Fruit fly (Drosophila melanogaster): Measurements from ENCODE around the gene CG10979.

CG10979 gene

dm6 chr3R:5758624-5759209 lies 35.8 kb upstream of the CG10979 start, which contains the start of gene Sec8 (continued):
- no peak for TF ChIP-seq Hr78 (GFP tag; optimal IDR thresholded peaks at IDR 0.05)
- TF ChIP-seq sens-2 (GFP tag; IDR thresholded peaks at IDR 0.05), result no peak
- TF ChIP-seq Lim3 (GFP tag; IDR thresholded peaks at IDR 0.05), result no peak
- peak; percentile 83 for TF ChIP-seq hbn (GFP tag; IDR thresholded peaks at IDR 0.05; ENCODE audit: partially characterized antibody)
- TF ChIP-seq kni (GFP tag; optimal IDR thresholded peaks at IDR 0.05), result no peak
- peak; percentile 28; the same call in 1 of the 3 replicates for TF ChIP-seq dysf (GFP tag; IDR thresholded peaks at IDR 0.05)
- TF ChIP-seq odd (GFP tag; optimal IDR thresholded peaks at IDR 0.05), result no peak
- TF ChIP-seq Oaz (GFP tag; IDR thresholded peaks at IDR 0.05), result no peak
- no peak for TF ChIP-seq wek (GFP tag; optimal IDR thresholded peaks at IDR 0.05)
- TF ChIP-seq CG10565 (GFP tag; optimal IDR thresholded peaks at IDR 0.05), result no peak
- TF ChIP-seq Poxn (GFP tag; IDR thresholded peaks at IDR 0.05), result no peak
- TF ChIP-seq Gug (GFP tag; IDR thresholded peaks at IDR 0.05), result peak; percentile 40; the same call in 2 of the 4 replicates
- no peak for TF ChIP-seq sd (tag; optimal IDR thresholded peaks at IDR 0.05)
- peak; percentile 15 for TF ChIP-seq nom (GFP tag; optimal IDR thresholded peaks at IDR 0.05)
- no peak for TF ChIP-seq CG3838 (GFP tag; optimal IDR thresholded peaks at IDR 0.05)
- no peak for TF ChIP-seq CG8281 (tag; optimal IDR thresholded peaks at IDR 0.05)
- peak; percentile 51 for TF ChIP-seq Dref (GFP tag; IDR thresholded peaks at IDR 0.05)
- TF ChIP-seq CG6272 (GFP tag; IDR thresholded peaks at IDR 0.05), result peak; percentile 42; the same call in 1 of the 2 replicates
- peak; percentile 44 for TF ChIP-seq HmgD (GFP tag; optimal IDR thresholded peaks at IDR 0.05)
- TF ChIP-seq caup (GFP tag; optimal IDR thresholded peaks at IDR 0.05; ENCODE audit: severe bottlenecking), result no peak
- TF ChIP-seq fd64A (GFP tag; optimal IDR thresholded peaks at IDR 0.05), result no peak
- no peak for TF ChIP-seq Adf1 (GFP tag; IDR thresholded peaks at IDR 0.05)
- TF ChIP-seq Antp (GFP tag; optimal IDR thresholded peaks at IDR 0.05), result peak; percentile 49
- TF ChIP-seq CG10147 (GFP tag; optimal IDR thresholded peaks at IDR 0.05), result no peak
- TF ChIP-seq Awh (GFP tag; IDR thresholded peaks at IDR 0.05), result 0 out of 2 replicates have a peak, but pooled peaks have one; percentile 24
- TF ChIP-seq sim (GFP tag; IDR thresholded peaks at IDR 0.05), result no peak
- peak; percentile 94 for TF ChIP-seq E2f2 (GFP tag; IDR thresholded peaks at IDR 0.05)
- peak; percentile 27 for TF ChIP-seq CG12744 (GFP tag; optimal IDR thresholded peaks at IDR 0.05)
- no peak for TF ChIP-seq ttk (GFP tag; IDR thresholded peaks at IDR 0.05)
- TF ChIP-seq ERR (GFP tag; optimal IDR thresholded peaks at IDR 0.05), result no peak
- TF ChIP-seq luna (GFP tag; optimal IDR thresholded peaks at IDR 0.05), result peak; percentile 23
- TF ChIP-seq CG34422 (GFP tag; IDR thresholded peaks at IDR 0.05), result peak; percentile 64; the same call in 2 of the 3 replicates
- peak; percentile 68 for TF ChIP-seq slbo (GFP tag; IDR thresholded peaks at IDR 0.05)
- peak; percentile 71 for TF ChIP-seq ato (GFP tag; IDR thresholded peaks at IDR 0.05; ENCODE audit: partially characterized antibody)
- TF ChIP-seq HLH3B (GFP tag; IDR thresholded peaks at IDR 0.05), result no peak
- no peak for TF ChIP-seq Pdp1 (GFP tag; optimal IDR thresholded peaks at IDR 0.05)
- TF ChIP-seq exex (tag; optimal IDR thresholded peaks at IDR 0.05), result no peak
- TF ChIP-seq CG4707 (GFP tag; optimal IDR thresholded peaks at IDR 0.05), result no peak
- peak; percentile 17 for TF ChIP-seq CG18764 (GFP tag; optimal IDR thresholded peaks at IDR 0.05)
- TF ChIP-seq nerfin-2 (GFP tag; IDR thresholded peaks at IDR 0.05; ENCODE audit: partially characterized antibody), result peak; percentile 74
- TF ChIP-seq sna (GFP tag; IDR thresholded peaks at IDR 0.05; ENCODE audit: partially characterized antibody), result peak; percentile 80
- no peak for TF ChIP-seq Eip74EF (GFP tag; optimal IDR thresholded peaks at IDR 0.05)
- TF ChIP-seq CG10462 (GFP tag; optimal IDR thresholded peaks at IDR 0.05), result no peak
- peak; percentile 17 for TF ChIP-seq lbe (GFP tag; optimal IDR thresholded peaks at IDR 0.05)
- peak; percentile 31 for TF ChIP-seq maf-S (GFP tag; optimal IDR thresholded peaks at IDR 0.05)
- TF ChIP-seq row (GFP tag; IDR thresholded peaks at IDR 0.05), result peak; percentile 77
- no peak for TF ChIP-seq NC2α (GFP tag; optimal IDR thresholded peaks at IDR 0.05)
- no peak for TF ChIP-seq bsh (GFP tag; optimal IDR thresholded peaks at IDR 0.05)
- no peak for TF ChIP-seq zf30C (GFP tag; optimal IDR thresholded peaks at IDR 0.05)
- TF ChIP-seq CG43689 (GFP tag; IDR thresholded peaks at IDR 0.05), result no peak
